Worm (Caenorhabditis elegans): ENCODE data around the gene tag-314.

Gene tag-314

ce11 chrV:10428608-10429007 is at the start of gene tag-314:
Gene tag-314 (minus strand): TSS chrV:10428708.
- no peak for TF ChIP-seq ztf-23 (GFP tag; IDR thresholded peaks at IDR 0.05)
- TF ChIP-seq tab-1 (GFP tag; IDR thresholded peaks at IDR 0.05) = no peak
- no peak for TF ChIP-seq ref-1 (GFP tag; conservative IDR thresholded peaks at IDR 0.05)
- no peak for TF ChIP-seq klf-2 (GFP tag; conservative IDR thresholded peaks at IDR 0.05)
- TF ChIP-seq ztf-29 (GFP tag; IDR thresholded peaks at IDR 0.05) = no peak
- TF ChIP-seq med-1 (GFP tag; optimal IDR thresholded peaks at IDR 0.05; ENCODE audit: insufficient read depth) = no peak
- no peak for TF ChIP-seq cog-1 (tag; optimal IDR thresholded peaks at IDR 0.05)
- no peak for TF ChIP-seq T22C8.4 (GFP tag; IDR thresholded peaks at IDR 0.05)
- TF ChIP-seq flt-1 (GFP tag; IDR thresholded peaks at IDR 0.05) = no peak

- TF ChIP-seq ref-1 (GFP tag; conservative IDR thresholded peaks at IDR 0.05) (no peak), flt-1 (GFP tag; IDR thresholded peaks at IDR 0.05) (no peak), ztf-23 (GFP tag; IDR thresholded peaks at IDR 0.05) (no peak), klf-2 (GFP tag; conservative IDR thresholded peaks at IDR 0.05) (no peak), tab-1 (GFP tag; IDR thresholded peaks at IDR 0.05) (no peak), T22C8.4 (GFP tag; IDR thresholded peaks at IDR 0.05) (no peak)
These were observed 48.4 kb upstream of the tag-314 start for ce11 chrV:10476864-10477443.

ce11 chrV:10475421-10475820 is 46.9 kb upstream of the tag-314 start:
- TF ChIP-seq klf-2 (GFP tag; conservative IDR thresholded peaks at IDR 0.05) (no peak), ztf-23 (GFP tag; IDR thresholded peaks at IDR 0.05) (no peak), tab-1 (GFP tag; IDR thresholded peaks at IDR 0.05) (no peak), cog-1 (tag; optimal IDR thresholded peaks at IDR 0.05) (no peak)

- no peak for TF ChIP-seq klf-2 (GFP tag; conservative IDR thresholded peaks at IDR 0.05)
- TF ChIP-seq flt-1 (GFP tag; IDR thresholded peaks at IDR 0.05) = no peak
- no peak for TF ChIP-seq med-1 (GFP tag; optimal IDR thresholded peaks at IDR 0.05; ENCODE audit: insufficient read depth)
- no peak for TF ChIP-seq ztf-23 (GFP tag; IDR thresholded peaks at IDR 0.05)
- no peak for TF ChIP-seq tab-1 (GFP tag; IDR thresholded peaks at IDR 0.05)
- no peak for TF ChIP-seq ref-1 (GFP tag; conservative IDR thresholded peaks at IDR 0.05)
- no peak for TF ChIP-seq T22C8.4 (GFP tag; IDR thresholded peaks at IDR 0.05)
- no peak for TF ChIP-seq cog-1 (tag; optimal IDR thresholded peaks at IDR 0.05)
These were observed 45.5 kb upstream of the tag-314 start for ce11 chrV:10474040-10474439.

- no peak for TF ChIP-seq T22C8.4 (GFP tag; IDR thresholded peaks at IDR 0.05)
- TF ChIP-seq flt-1 (GFP tag; IDR thresholded peaks at IDR 0.05) = no peak
- TF ChIP-seq tab-1 (GFP tag; IDR thresholded peaks at IDR 0.05) = no peak
These were observed 44.6 kb upstream of the tag-314 start for ce11 chrV:10472901-10473774.

ce11 chrV:10471007-10471406 is 42.5 kb upstream of the tag-314 start:
- TF ChIP-seq tab-1 (GFP tag; IDR thresholded peaks at IDR 0.05) (no peak), ref-1 (GFP tag; conservative IDR thresholded peaks at IDR 0.05) (no peak), flt-1 (GFP tag; IDR thresholded peaks at IDR 0.05) (no peak), klf-2 (GFP tag; conservative IDR thresholded peaks at IDR 0.05) (no peak), cog-1 (tag; optimal IDR thresholded peaks at IDR 0.05) (no peak), med-1 (GFP tag; optimal IDR thresholded peaks at IDR 0.05; ENCODE audit: insufficient read depth) (no peak), T22C8.4 (GFP tag; IDR thresholded peaks at IDR 0.05) (no peak), ztf-23 (GFP tag; IDR thresholded peaks at IDR 0.05) (no peak), ztf-29 (GFP tag; IDR thresholded peaks at IDR 0.05) (no peak)

- no peak for TF ChIP-seq klf-2 (GFP tag; conservative IDR thresholded peaks at IDR 0.05)
- TF ChIP-seq med-1 (GFP tag; optimal IDR thresholded peaks at IDR 0.05; ENCODE audit: insufficient read depth) = no peak
- no peak for TF ChIP-seq tab-1 (GFP tag; IDR thresholded peaks at IDR 0.05)
- no peak for TF ChIP-seq T22C8.4 (GFP tag; IDR thresholded peaks at IDR 0.05)
- TF ChIP-seq ztf-23 (GFP tag; IDR thresholded peaks at IDR 0.05) = no peak
- TF ChIP-seq cog-1 (tag; optimal IDR thresholded peaks at IDR 0.05) = no peak
- no peak for TF ChIP-seq ztf-29 (GFP tag; IDR thresholded peaks at IDR 0.05)
- TF ChIP-seq flt-1 (GFP tag; IDR thresholded peaks at IDR 0.05) = no peak
- no peak for TF ChIP-seq ref-1 (GFP tag; conservative IDR thresholded peaks at IDR 0.05)
These were observed 41.3 kb upstream of the tag-314 start for ce11 chrV:10469845-10470244.

ce11 chrV:10468709-10469108 is 40.2 kb upstream of the tag-314 start:
- TF ChIP-seq ref-1 (GFP tag; conservative IDR thresholded peaks at IDR 0.05) = no peak
- TF ChIP-seq tab-1 (GFP tag; IDR thresholded peaks at IDR 0.05) = no peak
- no peak for TF ChIP-seq cog-1 (tag; optimal IDR thresholded peaks at IDR 0.05)
- TF ChIP-seq ztf-29 (GFP tag; IDR thresholded peaks at IDR 0.05) = no peak
- no peak for TF ChIP-seq med-1 (GFP tag; optimal IDR thresholded peaks at IDR 0.05; ENCODE audit: insufficient read depth)
- TF ChIP-seq klf-2 (GFP tag; conservative IDR thresholded peaks at IDR 0.05) = no peak
- no peak for TF ChIP-seq flt-1 (GFP tag; IDR thresholded peaks at IDR 0.05)
- no peak for TF ChIP-seq ztf-23 (GFP tag; IDR thresholded peaks at IDR 0.05)
- no peak for TF ChIP-seq T22C8.4 (GFP tag; IDR thresholded peaks at IDR 0.05)

ce11 chrV:10468190-10468589 is 39.7 kb upstream of the tag-314 start, which contains the start of gene egl-9:
Gene egl-9 (plus strand): TSS chrV:10468517.
- TF ChIP-seq T22C8.4 (GFP tag; IDR thresholded peaks at IDR 0.05) = no peak
- no peak for TF ChIP-seq ztf-29 (GFP tag; IDR thresholded peaks at IDR 0.05)
- no peak for TF ChIP-seq klf-2 (GFP tag; conservative IDR thresholded peaks at IDR 0.05)
- no peak for TF ChIP-seq cog-1 (tag; optimal IDR thresholded peaks at IDR 0.05)
- TF ChIP-seq ztf-23 (GFP tag; IDR thresholded peaks at IDR 0.05) = no peak
- no peak for TF ChIP-seq med-1 (GFP tag; optimal IDR thresholded peaks at IDR 0.05; ENCODE audit: insufficient read depth)
- no peak for TF ChIP-seq ref-1 (GFP tag; conservative IDR thresholded peaks at IDR 0.05)
- TF ChIP-seq flt-1 (GFP tag; IDR thresholded peaks at IDR 0.05) = no peak
- TF ChIP-seq tab-1 (GFP tag; IDR thresholded peaks at IDR 0.05) = no peak

ce11 chrV:10467659-10468058 is 39.2 kb upstream of the tag-314 start:
- TF ChIP-seq flt-1 (GFP tag; IDR thresholded peaks at IDR 0.05) (no peak), ztf-29 (GFP tag; IDR thresholded peaks at IDR 0.05) (no peak), ztf-23 (GFP tag; IDR thresholded peaks at IDR 0.05) (no peak), tab-1 (GFP tag; IDR thresholded peaks at IDR 0.05) (no peak), klf-2 (GFP tag; conservative IDR thresholded peaks at IDR 0.05) (no peak), ref-1 (GFP tag; conservative IDR thresholded peaks at IDR 0.05) (no peak), med-1 (GFP tag; optimal IDR thresholded peaks at IDR 0.05; ENCODE audit: insufficient read depth) (no peak), cog-1 (tag; optimal IDR thresholded peaks at IDR 0.05) (no peak), T22C8.4 (GFP tag; IDR thresholded peaks at IDR 0.05) (no peak)

All from whole organism, midembryonic.